Worm (Caenorhabditis elegans) whole organism, L1 larva: ENCODE measurements around the gene C14C10.10.

Source experiments
- Y116A8C.19 ChIP-seq: sonication (generic microtip); optimal IDR thresholded peaks from 2 replicates; lab custom pipeline; 2016; ENCODE audit warnings: missing compliant biosample characterization, missing genetic modification characterization, borderline replicate concordance
- aha-1 ChIP-seq: fragments of 150-350 bp; optimal IDR thresholded peaks from 2 replicates; lab custom pipeline; 2014; ENCODE audit warnings: missing biosample characterization, missing genetic modification characterization
- ama-1 ChIP-seq: fragments of 150-350 bp; optimal IDR thresholded peaks from 2 replicates; lab custom pipeline; 2014
- blmp-1 ChIP-seq: fragments of 150-350 bp; optimal IDR thresholded peaks from 2 replicates; lab custom pipeline; 2014; ENCODE audit warnings: missing biosample characterization, missing genetic modification characterization
- ceh-8 ChIP-seq: fragments of 200-800 bp; sonication (Bioruptor generic); optimal IDR thresholded peaks from 2 replicates; lab custom pipeline; 2018; ENCODE audit warnings: mild to moderate bottlenecking, missing genetic modification characterization, moderate library complexity, missing compliant biosample characterization
- ceh-82 ChIP-seq, 3 experiments: fragments of 150-350 bp in 1 of 3; sonication (generic microtip) in 2 of 3; optimal IDR thresholded peaks; 2 replicates each; lab custom pipeline; 2014 to 2017; ENCODE audit warnings: missing biosample characterization in 3 of 3, missing genetic modification characterization in 3 of 3
- ceh-90 ChIP-seq: sonication (generic microtip); optimal IDR thresholded peaks from 2 replicates; lab custom pipeline; 2016; ENCODE audit warnings: missing genetic modification characterization, missing compliant biosample characterization
- dpl-1 ChIP-seq, 3 experiments: fragments of 150-350 bp in 2 of 3; sonication (generic microtip) in 1 of 3; optimal IDR thresholded peaks; 2 replicates each; lab custom pipeline; 2014 to 2017; ENCODE audit warnings: missing biosample characterization in 3 of 3, missing genetic modification characterization in 3 of 3, missing genetic modification reagents in 3 of 3
- efl-1 ChIP-seq, 4 experiments: fragments of 150-350 bp; optimal IDR thresholded peaks in 3 of 4; peaks in 1 of 4; 1 replicate in 1 of 4; 2 replicates in 3 of 4; lab custom pipeline; 2014; ENCODE audit warnings: missing biosample characterization in 2 of 4, missing genetic modification characterization in 2 of 4, missing genetic modification reagents in 2 of 4
- elt-2 ChIP-seq: sonication (generic microtip); optimal IDR thresholded peaks from 2 replicates; lab custom pipeline; 2016; ENCODE audit warnings: missing genetic modification characterization, mild to moderate bottlenecking, inconsistent platforms, missing compliant biosample characterization, missing genetic modification reagents
- ets-5 ChIP-seq: fragments of 200-800 bp; sonication (Bioruptor generic); IDR thresholded peaks from 2 replicates; pipeline ENCODE4 v1.3.6; 2022; ENCODE audit warnings: missing genetic modification characterization, missing compliant biosample characterization
- fkh-4 ChIP-seq: sonication (generic microtip); optimal IDR thresholded peaks from 2 replicates; lab custom pipeline; 2016; ENCODE audit warnings: missing compliant biosample characterization, missing genetic modification characterization, borderline replicate concordance
- fkh-8 ChIP-seq: sonication (generic microtip); optimal IDR thresholded peaks from 2 replicates; lab custom pipeline; 2016; ENCODE audit warnings: mild to moderate bottlenecking, missing genetic modification characterization, missing compliant biosample characterization
- grh-1 ChIP-seq: fragments of 200-800 bp; sonication (Bioruptor generic); IDR thresholded peaks from 2 replicates; pipeline ENCODE4 v1.3.6; 2022; ENCODE audit warnings: missing genetic modification reagents, missing genetic modification characterization, missing compliant biosample characterization
- hlh-4 ChIP-seq: sonication (generic microtip); optimal IDR thresholded peaks from 2 replicates; lab custom pipeline; 2016; ENCODE audit warnings: mild to moderate bottlenecking, missing genetic modification characterization, missing compliant biosample characterization
- hpl-2 ChIP-seq: fragments of 150-350 bp; optimal IDR thresholded peaks from 2 replicates; lab custom pipeline; 2014; ENCODE audit warnings: missing biosample characterization, missing genetic modification reagents, missing genetic modification characterization
- isw-1 ChIP-seq: fragments of 200-800 bp; sonication (Bioruptor generic); IDR thresholded peaks from 2 replicates; pipeline ENCODE4 v1.3.6; 2022; ENCODE audit warnings: missing genetic modification characterization, missing compliant biosample characterization
- jun-1 ChIP-seq: fragments of 150-350 bp; optimal IDR thresholded peaks from 2 replicates; lab custom pipeline; 2014; ENCODE audit warnings: missing biosample characterization, missing genetic modification reagents, missing genetic modification characterization
- lin-13 ChIP-seq: fragments of 150-350 bp; optimal IDR thresholded peaks from 2 replicates; lab custom pipeline; 2014; ENCODE audit warnings: missing biosample characterization, missing genetic modification reagents, missing genetic modification characterization
- lin-14 ChIP-seq: fragments of 200-800 bp; sonication (Bioruptor generic); optimal IDR thresholded peaks from 2 replicates; lab custom pipeline; 2018; ENCODE audit warnings: mild to moderate bottlenecking, missing genetic modification characterization, moderate library complexity, missing compliant biosample characterization
- lin-35 ChIP-seq, 2 experiments: fragments of 150-350 bp; optimal IDR thresholded peaks; 2 replicates each; lab custom pipeline; 2014; ENCODE audit warnings: missing biosample characterization in 2 of 2, missing genetic modification characterization in 2 of 2, missing genetic modification reagents in 2 of 2
- lir-3 ChIP-seq: sonication (generic microtip); optimal IDR thresholded peaks from 2 replicates; lab custom pipeline; 2016; ENCODE audit warnings: mild to moderate bottlenecking, missing genetic modification characterization, moderate library complexity, missing compliant biosample characterization; ENCODE audit not compliant: poor library complexity
- mab-9 ChIP-seq: fragments of 200-800 bp; sonication (Bioruptor generic); IDR thresholded peaks from 2 replicates; pipeline ENCODE4 v1.3.6; 2022; ENCODE audit warnings: missing genetic modification reagents, missing genetic modification characterization, missing compliant biosample characterization
- mdl-1 ChIP-seq, 2 experiments: fragments of 150-350 bp; optimal IDR thresholded peaks; 2 replicates each; lab custom pipeline; 2014 to 2017; ENCODE audit warnings: missing biosample characterization in 2 of 2, missing genetic modification characterization in 2 of 2, inconsistent platforms in 1 of 2
- mef-2 ChIP-seq: fragments of 150-350 bp; optimal IDR thresholded peaks from 2 replicates; lab custom pipeline; 2014; ENCODE audit warnings: missing biosample characterization, missing genetic modification characterization
- nhr-11 ChIP-seq: fragments of 150-350 bp; optimal IDR thresholded peaks from 2 replicates; lab custom pipeline; 2014; ENCODE audit warnings: missing biosample characterization, missing genetic modification characterization
- nhr-20 ChIP-seq: sonication (generic microtip); optimal IDR thresholded peaks from 2 replicates; lab custom pipeline; 2016; ENCODE audit warnings: mild to moderate bottlenecking, missing genetic modification characterization, missing compliant biosample characterization
- nhr-237 ChIP-seq: fragments of 150-350 bp; optimal IDR thresholded peaks from 2 replicates; lab custom pipeline; 2014; ENCODE audit warnings: missing biosample characterization, missing genetic modification characterization
- nhr-28 ChIP-seq: fragments of 150-350 bp; optimal IDR thresholded peaks from 2 replicates; lab custom pipeline; 2014; ENCODE audit warnings: missing biosample characterization, missing genetic modification characterization
- nhr-71 ChIP-seq: sonication (generic microtip); optimal IDR thresholded peaks from 2 replicates; lab custom pipeline; 2016; ENCODE audit warnings: mild to moderate bottlenecking, missing genetic modification characterization, moderate library complexity, missing compliant biosample characterization
- nhr-76 ChIP-seq: sonication (generic microtip); optimal IDR thresholded peaks from 2 replicates; lab custom pipeline; 2017; ENCODE audit warnings: missing biosample characterization, missing genetic modification characterization
- nhr-77 ChIP-seq: fragments of 150-350 bp; optimal IDR thresholded peaks from 2 replicates; lab custom pipeline; 2014; ENCODE audit warnings: missing biosample characterization, missing genetic modification characterization
- nhr-84 ChIP-seq: sonication (generic microtip); optimal IDR thresholded peaks from 2 replicates; lab custom pipeline; 2017; ENCODE audit warnings: missing biosample characterization, missing genetic modification characterization
- nhr-85 ChIP-seq: sonication (generic microtip); peaks from one replicate; lab custom pipeline; 2016; ENCODE audit warnings: missing genetic modification characterization, inconsistent platforms, missing compliant biosample characterization
- pqm-1 ChIP-seq: sonication (generic microtip); optimal IDR thresholded peaks from 3 replicates; lab custom pipeline; 2017; ENCODE audit warnings: missing biosample characterization, missing genetic modification characterization
- rnt-1 ChIP-seq: sonication (generic microtip); optimal IDR thresholded peaks from 2 replicates; lab custom pipeline; 2016; ENCODE audit warnings: mild to moderate bottlenecking, missing genetic modification characterization, moderate library complexity, missing compliant biosample characterization
- skn-1 ChIP-seq: fragments of 150-350 bp; optimal IDR thresholded peaks from 2 replicates; lab custom pipeline; 2014; ENCODE audit warnings: missing biosample characterization, missing genetic modification characterization
- snpc-4 ChIP-seq: fragments of 150-350 bp; optimal IDR thresholded peaks from 2 replicates; lab custom pipeline; 2014; ENCODE audit warnings: missing biosample characterization, missing genetic modification characterization
- snu-23 ChIP-seq: sonication (generic microtip); optimal IDR thresholded peaks from 2 replicates; lab custom pipeline; 2016; ENCODE audit warnings: missing genetic modification characterization, missing compliant biosample characterization
- sox-4 ChIP-seq: sonication (generic microtip); optimal IDR thresholded peaks from 2 replicates; lab custom pipeline; 2016; ENCODE audit warnings: missing genetic modification characterization, missing compliant biosample characterization
- sup-37 ChIP-seq: fragments of 200-800 bp; sonication (Bioruptor generic); optimal IDR thresholded peaks from 2 replicates; lab custom pipeline; 2018; ENCODE audit warnings: mild to moderate bottlenecking, missing genetic modification characterization, missing compliant biosample characterization
- tbx-2 ChIP-seq: sonication (generic microtip); optimal IDR thresholded peaks from 2 replicates; lab custom pipeline; 2016; ENCODE audit warnings: missing genetic modification characterization, missing compliant biosample characterization
- unc-62 ChIP-seq: fragments of 150-350 bp; optimal IDR thresholded peaks from 2 replicates; lab custom pipeline; 2014; ENCODE audit warnings: missing biosample characterization, missing genetic modification reagents, missing genetic modification characterization
- zag-1 ChIP-seq: fragments of 150-350 bp; optimal IDR thresholded peaks from 2 replicates; lab custom pipeline; 2014; ENCODE audit warnings: missing biosample characterization, missing genetic modification characterization
- zip-4 ChIP-seq: fragments of 200-800 bp; sonication (Bioruptor generic); optimal IDR thresholded peaks from 2 replicates; lab custom pipeline; 2018; ENCODE audit warnings: mild to moderate bottlenecking, missing genetic modification characterization, moderate library complexity, missing compliant biosample characterization
- ztf-11 ChIP-seq, 2 experiments: sonication (generic microtip); optimal IDR thresholded peaks; 2 replicates each; lab custom pipeline; 2016 to 2017; ENCODE audit warnings: missing genetic modification characterization in 2 of 2, missing biosample characterization in 1 of 2, missing compliant biosample characterization in 1 of 2
- ztf-4 ChIP-seq: fragments of 150-350 bp; optimal IDR thresholded peaks from 2 replicates; lab custom pipeline; 2014; ENCODE audit warnings: missing biosample characterization, missing genetic modification characterization

The C14C10.10 gene

ce11 chrV:12637764-12638502, 39.0 kb upstream of the C14C10.10 start (continued):
- no peak for TF ChIP-seq grh-1 (GFP tag; lab: Robert Waterston, UW)
- peak; percentile 19 for TF ChIP-seq rnt-1 (tag; lab: Kevin White, UChicago)
- no peak for TF ChIP-seq mdl-1 (tag; optimal IDR thresholded peaks at IDR 0.05; lab: Kevin White, UChicago)
- TF ChIP-seq nhr-71 (tag; lab: Kevin White, UChicago): no peak
- TF ChIP-seq ztf-11 (tag; optimal IDR thresholded peaks at IDR 0.05; lab: Kevin White, UChicago): no peak
- peak; percentile 46 for TF ChIP-seq pqm-1 (tag; lab: Kevin White, UChicago)
- no peak for TF ChIP-seq snpc-4 (tag; lab: Kevin White, UChicago)
- TF ChIP-seq nhr-84: no peak
- no peak for TF ChIP-seq zip-4 (GFP tag; lab: Kevin White, UChicago)

- peak in 1 of 2 experiments; percentile 96 for TF ChIP-seq mdl-1 (tag; optimal IDR thresholded peaks at IDR 0.05; lab: Kevin White, UChicago)
- TF ChIP-seq lin-35 (GFP tag; optimal IDR thresholded peaks at IDR 0.05; lab: Kevin White, UChicago): peak; percentile 43 to 83
- TF ChIP-seq sox-4 (tag; lab: Kevin White, UChicago): no peak
- TF ChIP-seq sup-37 (GFP tag; lab: Kevin White, UChicago): peak; percentile 24
- no peak for TF ChIP-seq snpc-4 (tag; lab: Kevin White, UChicago)
- peak in 1 of 2 experiments; percentile 27 for TF ChIP-seq ztf-11 (tag; optimal IDR thresholded peaks at IDR 0.05; lab: Kevin White, UChicago)
- TF ChIP-seq zag-1 (tag; lab: Kevin White, UChicago): no peak
- TF ChIP-seq nhr-76: no peak
- no peak for TF ChIP-seq ceh-90 (tag; lab: Kevin White, UChicago)
- peak; percentile 65 for TF ChIP-seq skn-1 (tag; lab: Kevin White, UChicago)
- TF ChIP-seq aha-1: no peak
- TF ChIP-seq blmp-1 (tag; lab: Kevin White, UChicago): peak; percentile 76
- TF ChIP-seq snu-23: no peak
- TF ChIP-seq unc-62: no peak
- TF ChIP-seq grh-1 (GFP tag; lab: Robert Waterston, UW): peak; percentile 69
- TF ChIP-seq nhr-84: no peak
- TF ChIP-seq efl-1 (optimal IDR thresholded peaks at IDR 0.05; lab: Kevin White, UChicago): peak; percentile 44 to 46
- TF ChIP-seq efl-1 (GFP tag; optimal IDR thresholded peaks at IDR 0.05 in 1 of 2; lab: Kevin White, UChicago): peak; percentile 14 to 92
- peak; percentile 88 for TF ChIP-seq rnt-1 (tag; lab: Kevin White, UChicago)
- peak; percentile 24 to 34 (median 29) for TF ChIP-seq dpl-1 (GFP tag; optimal IDR thresholded peaks at IDR 0.05; lab: Kevin White, UChicago)
- peak; percentile 42 for TF ChIP-seq pqm-1 (tag; lab: Kevin White, UChicago)
- peak; percentile 4 for TF ChIP-seq ztf-4 (tag; lab: Kevin White, UChicago)
- no peak for TF ChIP-seq ets-5 (GFP tag; lab: Robert Waterston, UW)
- 0 out of 2 replicates have a peak, but pooled peaks have one; percentile 2 for TF ChIP-seq isw-1 (GFP tag; lab: Robert Waterston, UW)
- TF ChIP-seq hpl-2: no peak
- no peak for TF ChIP-seq ceh-8 (GFP tag; lab: Kevin White, UChicago)
- TF ChIP-seq jun-1 (tag; lab: Kevin White, UChicago): peak; percentile 62
- TF ChIP-seq ama-1 (lab: Kevin White, UChicago): peak; percentile 36
- no peak for TF ChIP-seq Y116A8C.19 (tag; lab: Kevin White, UChicago)
- TF ChIP-seq nhr-11 (tag; lab: Kevin White, UChicago): no peak
- TF ChIP-seq mef-2 (tag; lab: Kevin White, UChicago): peak; percentile 26
- TF ChIP-seq nhr-71 (tag; lab: Kevin White, UChicago): peak; percentile 95
- no peak for TF ChIP-seq mab-9 (GFP tag; lab: Robert Waterston, UW)
- peak; percentile 89 for TF ChIP-seq elt-2 (tag; lab: Kevin White, UChicago)
- peak; percentile 8 for TF ChIP-seq lin-13 (GFP tag; lab: Kevin White, UChicago)
- peak; percentile 98 for TF ChIP-seq nhr-85 (tag; lab: Kevin White, UChicago)
- peak; percentile 83 for TF ChIP-seq tbx-2
- peak; percentile 98 for TF ChIP-seq nhr-20 (tag; lab: Kevin White, UChicago)
- no peak for TF ChIP-seq nhr-28 (tag; lab: Kevin White, UChicago)
- peak; percentile 58 for TF ChIP-seq nhr-77 (tag; lab: Kevin White, UChicago)
- no peak for TF ChIP-seq nhr-237 (tag; lab: Kevin White, UChicago)
- no peak for TF ChIP-seq fkh-4 (tag; lab: Kevin White, UChicago)
- no peak for TF ChIP-seq fkh-8 (tag; lab: Kevin White, UChicago)
- peak; percentile 46 for TF ChIP-seq lir-3 (tag; lab: Kevin White, UChicago)
- TF ChIP-seq ceh-82 (tag; optimal IDR thresholded peaks at IDR 0.05; lab: Kevin White, UChicago): peak in 2 of 3 experiments; percentile 7 to 51
- peak; percentile 96 for TF ChIP-seq lin-14
- TF ChIP-seq zip-4 (GFP tag; lab: Kevin White, UChicago): no peak
- TF ChIP-seq hlh-4: no peak
Measured at ce11 chrV:12637238-12637690, 38.3 kb upstream of the C14C10.10 start, which contains the start of gene F56H9.2. F56H9.2 (plus strand) TSS chrV:12637663.
